Worm (Caenorhabditis elegans): ENCODE measurements around the gene C55A6.11.
A peak's percentile ranks its signal among the peaks of the same experiment; 100 is the strongest.

C55A6.11 gene

DNA sequence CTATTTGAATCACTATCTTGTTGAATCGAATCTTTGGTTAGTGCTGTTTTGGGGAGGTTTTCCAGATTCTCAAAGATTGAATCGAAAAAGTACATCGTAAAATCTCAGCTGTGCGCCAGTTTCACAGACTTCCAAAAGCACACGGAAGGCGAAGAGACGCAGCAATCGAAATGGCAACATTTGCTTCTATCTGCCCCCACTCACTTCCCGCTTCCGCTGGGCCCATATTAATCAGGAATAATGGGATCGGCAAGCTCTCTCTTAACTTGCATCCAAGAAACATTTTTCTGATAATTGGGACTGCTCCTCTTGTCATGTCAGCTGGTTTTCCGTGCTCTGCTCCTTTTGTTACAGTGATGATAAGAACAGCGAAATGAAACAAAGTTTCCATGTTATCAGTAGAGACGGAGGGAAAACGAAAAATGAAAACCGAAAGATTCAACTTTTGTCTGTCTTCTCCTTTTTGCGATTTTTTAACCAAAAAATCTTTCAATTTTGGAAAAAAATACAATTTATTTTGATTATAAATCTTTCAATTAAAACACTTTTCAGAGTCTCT, 15.3 kb downstream of the C55A6.11 start:
- no peak for TF ChIP-seq ref-1 (GFP tag; conservative IDR thresholded peaks at IDR 0.05)
- TF ChIP-seq ztf-29 (GFP tag; IDR thresholded peaks at IDR 0.05) = no peak
- TF ChIP-seq tab-1 (GFP tag; IDR thresholded peaks at IDR 0.05) = no peak
- no peak for TF ChIP-seq cog-1 (tag; optimal IDR thresholded peaks at IDR 0.05)
- no peak for TF ChIP-seq klf-2 (GFP tag; conservative IDR thresholded peaks at IDR 0.05)
- TF ChIP-seq T22C8.4 (GFP tag; IDR thresholded peaks at IDR 0.05) = no peak
- TF ChIP-seq ztf-23 (GFP tag; IDR thresholded peaks at IDR 0.05) = no peak
- no peak for TF ChIP-seq flt-1 (GFP tag; IDR thresholded peaks at IDR 0.05)
- TF ChIP-seq med-1 (GFP tag; optimal IDR thresholded peaks at IDR 0.05; ENCODE audit: insufficient read depth) = no peak

ce11 chrV:11536667-11537066, 16.4 kb downstream of the C55A6.11 start:
- TF ChIP-seq ztf-29 (GFP tag; IDR thresholded peaks at IDR 0.05) (no peak), T22C8.4 (GFP tag; IDR thresholded peaks at IDR 0.05) (no peak), klf-2 (GFP tag; conservative IDR thresholded peaks at IDR 0.05) (no peak), tab-1 (GFP tag; IDR thresholded peaks at IDR 0.05) (no peak), ref-1 (GFP tag; conservative IDR thresholded peaks at IDR 0.05) (no peak), flt-1 (GFP tag; IDR thresholded peaks at IDR 0.05) (no peak), med-1 (GFP tag; optimal IDR thresholded peaks at IDR 0.05; ENCODE audit: insufficient read depth) (no peak)

- TF ChIP-seq klf-2 (GFP tag; conservative IDR thresholded peaks at IDR 0.05) (no peak), tab-1 (GFP tag; IDR thresholded peaks at IDR 0.05) (no peak), cog-1 (tag; optimal IDR thresholded peaks at IDR 0.05) (no peak), T22C8.4 (GFP tag; IDR thresholded peaks at IDR 0.05) (no peak)
These were observed 19.2 kb downstream of the C55A6.11 start for ce11 chrV:11539502-11539901.

- TF ChIP-seq ref-1 (GFP tag; conservative IDR thresholded peaks at IDR 0.05) (no peak), ztf-23 (GFP tag; IDR thresholded peaks at IDR 0.05) (0 out of 2 replicates have a peak, but pooled peaks have one; percentile 29), klf-2 (GFP tag; conservative IDR thresholded peaks at IDR 0.05) (no peak), med-1 (GFP tag; optimal IDR thresholded peaks at IDR 0.05; ENCODE audit: insufficient read depth) (no peak), tab-1 (GFP tag; IDR thresholded peaks at IDR 0.05) (no peak), cog-1 (tag; optimal IDR thresholded peaks at IDR 0.05) (no peak), ztf-29 (GFP tag; IDR thresholded peaks at IDR 0.05) (no peak), flt-1 (GFP tag; IDR thresholded peaks at IDR 0.05) (peak; percentile 33; the same call in 1 of the 2 replicates), T22C8.4 (GFP tag; IDR thresholded peaks at IDR 0.05) (no peak)
These were observed 21.0 kb downstream of the C55A6.11 start for ce11 chrV:11541284-11541683.

DNA sequence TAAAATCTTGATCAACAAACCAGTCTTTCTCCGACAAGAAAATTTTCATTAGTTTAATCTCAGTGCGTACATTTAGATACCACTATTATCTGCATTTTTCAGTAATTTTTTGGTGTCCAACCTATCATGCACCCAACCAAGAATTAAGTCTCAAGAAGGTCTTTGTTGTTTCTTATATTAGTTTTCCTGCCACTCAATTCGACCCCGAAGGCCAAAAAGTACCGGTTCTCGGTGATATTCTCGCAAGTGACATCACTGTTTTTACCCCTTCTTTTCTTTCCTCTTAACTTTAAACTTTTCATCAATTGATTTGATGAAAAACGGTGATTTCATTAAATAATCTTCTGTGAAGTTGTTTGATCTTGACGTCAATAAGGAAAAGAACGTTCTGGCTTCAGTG, 23.2 kb downstream of the C55A6.11 start, which contains the start of gene F38B7.2:
Gene F38B7.2, plus strand, starts transcription at position 400 of the 400 bp plus-strand sequence.
- TF ChIP-seq T22C8.4 (GFP tag; IDR thresholded peaks at IDR 0.05) (no peak), klf-2 (GFP tag; conservative IDR thresholded peaks at IDR 0.05) (no peak), flt-1 (GFP tag; IDR thresholded peaks at IDR 0.05) (no peak), tab-1 (GFP tag; IDR thresholded peaks at IDR 0.05) (no peak), med-1 (GFP tag; optimal IDR thresholded peaks at IDR 0.05; ENCODE audit: insufficient read depth) (no peak), ztf-23 (GFP tag; IDR thresholded peaks at IDR 0.05) (no peak), cog-1 (tag; optimal IDR thresholded peaks at IDR 0.05) (no peak), ztf-29 (GFP tag; IDR thresholded peaks at IDR 0.05) (no peak), ref-1 (GFP tag; conservative IDR thresholded peaks at IDR 0.05) (no peak)

DNA sequence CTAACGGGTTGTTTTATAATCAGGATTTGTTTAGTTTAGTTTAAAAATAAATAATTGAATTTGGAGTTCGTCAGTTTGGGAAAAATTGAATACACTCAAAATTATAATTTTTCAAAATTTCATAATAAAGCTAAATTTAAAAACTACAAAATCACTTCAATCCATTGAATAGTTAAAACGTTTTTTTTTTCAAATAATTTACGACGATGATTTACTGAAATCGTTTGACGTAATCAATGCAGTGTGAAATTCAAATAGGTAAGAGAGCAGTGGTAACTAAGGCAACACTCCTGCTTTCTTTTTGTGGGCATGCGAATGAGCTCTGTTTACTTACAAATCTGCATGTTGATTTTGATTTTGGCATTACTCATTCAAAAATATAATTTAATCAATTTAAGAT, 24.9 kb downstream of the C55A6.11 start, which contains the start of gene F38B7.10:
Gene F38B7.10, plus strand, starts transcription at position 301 of the 400 bp plus-strand sequence.
- TF ChIP-seq cog-1 (tag; optimal IDR thresholded peaks at IDR 0.05) = no peak
- TF ChIP-seq klf-2 (GFP tag; conservative IDR thresholded peaks at IDR 0.05) = no peak
- no peak for TF ChIP-seq T22C8.4 (GFP tag; IDR thresholded peaks at IDR 0.05)
- no peak for TF ChIP-seq tab-1 (GFP tag; IDR thresholded peaks at IDR 0.05)
- no peak for TF ChIP-seq ztf-23 (GFP tag; IDR thresholded peaks at IDR 0.05)
- no peak for TF ChIP-seq ref-1 (GFP tag; conservative IDR thresholded peaks at IDR 0.05)
- TF ChIP-seq med-1 (GFP tag; optimal IDR thresholded peaks at IDR 0.05; ENCODE audit: insufficient read depth) = no peak
- TF ChIP-seq flt-1 (GFP tag; IDR thresholded peaks at IDR 0.05) = no peak
- TF ChIP-seq ztf-29 (GFP tag; IDR thresholded peaks at IDR 0.05) = no peak

DNA sequence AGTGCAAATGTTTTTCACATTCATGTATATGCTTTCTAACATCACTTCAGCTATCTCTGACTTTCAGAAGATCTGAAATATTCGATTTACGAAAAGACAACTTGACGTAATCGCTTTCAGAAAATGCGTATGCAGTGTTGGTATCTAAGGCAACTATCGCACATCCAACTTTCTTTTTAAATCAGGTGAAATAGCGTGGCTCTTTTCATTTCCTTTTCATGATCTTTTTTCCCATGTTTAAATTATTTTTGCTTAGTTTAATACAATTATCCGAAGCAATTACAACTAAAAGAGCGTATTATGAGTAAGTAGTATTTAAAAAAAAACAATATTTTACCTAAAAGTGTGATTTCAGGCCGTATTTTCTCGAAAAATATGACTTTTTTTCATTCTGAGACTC, 26.5 kb downstream of the C55A6.11 start, which contains the start of gene F38B7.11:
Gene F38B7.11, plus strand, starts transcription at position 301 of the 400 bp plus-strand sequence.
- no peak for TF ChIP-seq ztf-29 (GFP tag; IDR thresholded peaks at IDR 0.05)
- no peak for TF ChIP-seq ref-1 (GFP tag; conservative IDR thresholded peaks at IDR 0.05)
- TF ChIP-seq T22C8.4 (GFP tag; IDR thresholded peaks at IDR 0.05) = no peak
- TF ChIP-seq cog-1 (tag; optimal IDR thresholded peaks at IDR 0.05) = no peak
- TF ChIP-seq tab-1 (GFP tag; IDR thresholded peaks at IDR 0.05) = no peak
- TF ChIP-seq med-1 (GFP tag; optimal IDR thresholded peaks at IDR 0.05; ENCODE audit: insufficient read depth) = no peak
- no peak for TF ChIP-seq ztf-23 (GFP tag; IDR thresholded peaks at IDR 0.05)
- TF ChIP-seq flt-1 (GFP tag; IDR thresholded peaks at IDR 0.05) = no peak
- TF ChIP-seq klf-2 (GFP tag; conservative IDR thresholded peaks at IDR 0.05) = no peak

- no peak for TF ChIP-seq med-1 (GFP tag; optimal IDR thresholded peaks at IDR 0.05; ENCODE audit: insufficient read depth)
- TF ChIP-seq klf-2 (GFP tag; conservative IDR thresholded peaks at IDR 0.05) = no peak
- TF ChIP-seq cog-1 (tag; optimal IDR thresholded peaks at IDR 0.05) = no peak
- TF ChIP-seq flt-1 (GFP tag; IDR thresholded peaks at IDR 0.05) = no peak
- TF ChIP-seq ref-1 (GFP tag; conservative IDR thresholded peaks at IDR 0.05) = no peak
- no peak for TF ChIP-seq ztf-29 (GFP tag; IDR thresholded peaks at IDR 0.05)
These were observed 28.6 kb downstream of the C55A6.11 start, which contains the start of the genes F38B7.17 and F38B7.3 for ce11 chrV:11548914-11549406. Gene F38B7.17 (minus strand): TSS chrV:11548964. Gene F38B7.3 (plus strand): TSS chrV:11549107.

DNA sequence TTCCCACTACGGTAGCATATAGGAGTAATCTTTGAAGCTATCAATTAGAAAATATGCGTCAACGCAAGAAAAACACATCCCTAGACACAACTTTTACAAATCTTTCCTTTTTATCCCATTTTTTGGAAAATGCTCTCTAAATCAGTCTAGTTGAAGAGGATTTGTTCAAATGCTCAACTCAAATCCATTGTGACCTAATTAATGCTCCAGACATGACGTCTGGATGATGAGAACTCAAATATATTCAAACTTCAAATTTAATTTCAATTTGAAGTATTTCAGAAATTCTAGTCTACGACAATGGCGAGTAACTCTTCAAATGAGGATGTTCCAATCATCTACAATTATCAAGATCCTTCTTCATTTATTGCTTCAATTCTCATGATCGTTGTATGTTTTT, 32.1 kb downstream of the C55A6.11 start, which contains the start of gene srx-85:
Gene srx-85, plus strand, starts transcription at position 301 of the 400 bp plus-strand sequence.
- TF ChIP-seq tab-1 (GFP tag; IDR thresholded peaks at IDR 0.05) (no peak), med-1 (GFP tag; optimal IDR thresholded peaks at IDR 0.05; ENCODE audit: insufficient read depth) (no peak), klf-2 (GFP tag; conservative IDR thresholded peaks at IDR 0.05) (no peak), ztf-23 (GFP tag; IDR thresholded peaks at IDR 0.05) (no peak), cog-1 (tag; optimal IDR thresholded peaks at IDR 0.05) (no peak), ref-1 (GFP tag; conservative IDR thresholded peaks at IDR 0.05) (no peak), ztf-29 (GFP tag; IDR thresholded peaks at IDR 0.05) (no peak), T22C8.4 (GFP tag; IDR thresholded peaks at IDR 0.05) (no peak)
